Fruit fly (Drosophila melanogaster) whole organism, wandering third instar larva: ENCODE data around the gene CG6126.

Source experiments
- Abd-B ChIP-seq: fragments of >200 bp; optimal IDR thresholded peaks from 2 replicates; lab custom pipeline; 2017; ENCODE audit warnings: missing biosample characterization, missing genetic modification characterization
- CG32264 ChIP-seq: fragments of 200-800 bp; sonication (Bioruptor generic); optimal IDR thresholded peaks from 2 replicates; lab custom pipeline; 2016; ENCODE audit warnings: missing biosample characterization, missing genetic modification characterization
- CG9705 ChIP-seq: fragments of 200-800 bp; sonication (Bioruptor generic); optimal IDR thresholded peaks from 2 replicates; lab custom pipeline; 2018; ENCODE audit warnings: missing biosample characterization, mild to moderate bottlenecking, missing genetic modification characterization
- CrebA ChIP-seq: fragments of 200-800 bp; sonication (Bioruptor generic); optimal IDR thresholded peaks from 2 replicates; lab custom pipeline; 2016; ENCODE audit warnings: missing biosample characterization, mild to moderate bottlenecking, missing genetic modification characterization, borderline replicate concordance
- Dfd ChIP-seq: fragments of >200 bp; optimal IDR thresholded peaks from 2 replicates; lab custom pipeline; 2017; ENCODE audit warnings: missing biosample characterization, missing genetic modification characterization
- Dif ChIP-seq: fragments of 200-275, 200-300 bp; sonication (Bioruptor generic); optimal IDR thresholded peaks from 2 replicates; lab custom pipeline; 2018; ENCODE audit warnings: missing biosample characterization, missing genetic modification characterization; ENCODE audit not compliant: partially characterized antibody
- GATAd ChIP-seq: sonication (Bioruptor generic); optimal IDR thresholded peaks from 2 replicates; lab custom pipeline; 2016; ENCODE audit warnings: missing biosample characterization, missing genetic modification characterization
- HLH106 ChIP-seq: fragments of 200-800 bp; optimal IDR thresholded peaks from 3 replicates; lab custom pipeline; 2019; ENCODE audit warnings: missing biosample characterization, mild to moderate bottlenecking, missing genetic modification characterization, moderate library complexity
- Hnf4 ChIP-seq: fragments of 200-800 bp; sonication (Bioruptor generic); optimal IDR thresholded peaks from 2 replicates; lab custom pipeline; 2016; ENCODE audit warnings: missing biosample characterization, mild to moderate bottlenecking, missing genetic modification characterization
- Hr78 ChIP-seq: fragments of >200 bp; optimal IDR thresholded peaks from 2 replicates; lab custom pipeline; 2017; ENCODE audit warnings: missing biosample characterization, missing genetic modification characterization
- Hr83 ChIP-seq: fragments of 200-300 bp; sonication (Bioruptor generic); optimal IDR thresholded peaks from 2 replicates; lab custom pipeline; 2016; ENCODE audit warnings: missing biosample characterization, mild to moderate bottlenecking, missing genetic modification characterization, moderate library complexity; ENCODE audit not compliant: poor library complexity, severe bottlenecking
- Jra ChIP-seq: sonication (Bioruptor generic); optimal IDR thresholded peaks from 2 replicates; lab custom pipeline; 2016; ENCODE audit warnings: missing biosample characterization, missing genetic modification characterization
- Mio ChIP-seq: sonication (Bioruptor generic); optimal IDR thresholded peaks from 2 replicates; lab custom pipeline; 2016; ENCODE audit warnings: missing biosample characterization, missing genetic modification characterization
- Myc ChIP-seq: fragments of >200 bp; optimal IDR thresholded peaks from 2 replicates; lab custom pipeline; 2017
- N ChIP-seq: fragments of >200 bp; optimal IDR thresholded peaks from 2 replicates; lab custom pipeline; 2018; ENCODE audit warnings: missing biosample characterization, missing external identifiers, missing genetic modification characterization
- OdsH ChIP-seq: fragments of 200-800 bp; sonication (Bioruptor generic); optimal IDR thresholded peaks from 2 replicates; lab custom pipeline; 2016; ENCODE audit warnings: missing biosample characterization, mild to moderate bottlenecking, missing genetic modification characterization
- Rel ChIP-seq, 2 experiments: fragments of 200-800 bp; sonication (Bioruptor generic) in 1 of 2; optimal IDR thresholded peaks; 2 replicates in 1 of 2; 3 replicates in 1 of 2; lab custom pipeline; 2016 to 2019; ENCODE audit warnings: mild to moderate bottlenecking in 2 of 2, missing biosample characterization in 2 of 2, missing genetic modification characterization in 2 of 2, moderate library complexity in 1 of 2
- Sp1 ChIP-seq: fragments of 200-800 bp; sonication (Bioruptor generic); optimal IDR thresholded peaks from 3 replicates; lab custom pipeline; 2019; ENCODE audit warnings: missing biosample characterization, mild to moderate bottlenecking, missing genetic modification characterization, moderate library complexity
- Vsx2 ChIP-seq: fragments of 200-300, 225-300 bp; sonication (Bioruptor generic); optimal IDR thresholded peaks from 2 replicates; lab custom pipeline; 2018; ENCODE audit warnings: missing biosample characterization, missing genetic modification characterization; ENCODE audit not compliant: partially characterized antibody
- br ChIP-seq: fragments of 200-800 bp; sonication (Bioruptor generic); optimal IDR thresholded peaks from 2 replicates; lab custom pipeline; 2016; ENCODE audit warnings: missing biosample characterization, missing genetic modification characterization
- brk ChIP-seq: fragments of 200-800 bp; sonication (Bioruptor generic); optimal IDR thresholded peaks from 2 replicates; lab custom pipeline; 2016; ENCODE audit warnings: missing biosample characterization, mild to moderate bottlenecking, missing genetic modification characterization
- dl ChIP-seq, 2 experiments: fragments of 175-275, 200-275 bp in 1 of 2; fragments of 200-275 bp in 1 of 2; sonication (Bioruptor generic); optimal IDR thresholded peaks; lab custom pipeline; 2018; ENCODE audit warnings: mild to moderate bottlenecking in 2 of 2, missing biosample characterization in 2 of 2, missing genetic modification characterization in 2 of 2, moderate library complexity in 2 of 2; ENCODE audit not compliant: partially characterized antibody in 2 of 2, insufficient read depth in 1 of 2
- dmrt93B ChIP-seq: fragments of 200-800 bp; sonication (Bioruptor generic); optimal IDR thresholded peaks from 2 replicates; lab custom pipeline; 2018; ENCODE audit warnings: missing biosample characterization, mild to moderate bottlenecking, missing genetic modification characterization
- dsf ChIP-seq: sonication (Bioruptor generic); optimal IDR thresholded peaks from 2 replicates; lab custom pipeline; 2016; ENCODE audit warnings: missing biosample characterization, missing genetic modification characterization, borderline replicate concordance
- ey ChIP-seq: fragments of 200-800 bp; sonication (Bioruptor generic); optimal IDR thresholded peaks from 2 replicates; lab custom pipeline; 2016; ENCODE audit warnings: missing biosample characterization, missing genetic modification characterization
- foxo ChIP-seq, 2 experiments: fragments of 200-800 bp; sonication (Bioruptor generic); optimal IDR thresholded peaks; 2 replicates in 1 of 2; 3 replicates in 1 of 2; lab custom pipeline; 2016 to 2017; ENCODE audit warnings: missing biosample characterization in 2 of 2, missing genetic modification characterization in 2 of 2
- fru ChIP-seq: fragments of 200-800 bp; sonication (Bioruptor generic); optimal IDR thresholded peaks from 3 replicates; lab custom pipeline; 2016; ENCODE audit warnings: missing biosample characterization, mild to moderate bottlenecking, missing genetic modification characterization
- h ChIP-seq: fragments of 200-800 bp; sonication (Bioruptor generic); optimal IDR thresholded peaks from 3 replicates; lab custom pipeline; 2016; ENCODE audit warnings: missing biosample characterization, mild to moderate bottlenecking, missing genetic modification characterization
- jim ChIP-seq: fragments of 175-275, 200-325 bp; sonication (Bioruptor generic); optimal IDR thresholded peaks from 2 replicates; lab custom pipeline; 2016; ENCODE audit warnings: missing biosample characterization, mild to moderate bottlenecking, missing genetic modification characterization
- lola ChIP-seq: fragments of >200 bp; optimal IDR thresholded peaks from 2 replicates; lab custom pipeline; 2017; ENCODE audit warnings: missing biosample characterization, missing genetic modification characterization
- pan ChIP-seq: fragments of >200 bp; optimal IDR thresholded peaks from 2 replicates; lab custom pipeline; 2017
- psq ChIP-seq: fragments of 200-800 bp; sonication (Bioruptor generic); optimal IDR thresholded peaks from 3 replicates; lab custom pipeline; 2017; ENCODE audit warnings: missing biosample characterization, mild to moderate bottlenecking, missing genetic modification characterization, moderate library complexity
- rgr ChIP-seq: fragments of 200-800 bp; sonication (Bioruptor generic); optimal IDR thresholded peaks from 3 replicates; lab custom pipeline; 2016; ENCODE audit warnings: missing biosample characterization, mild to moderate bottlenecking, missing genetic modification characterization
- sage ChIP-seq: fragments of 200-800 bp; sonication (Bioruptor generic); optimal IDR thresholded peaks from 2 replicates; lab custom pipeline; 2016; ENCODE audit warnings: missing biosample characterization, mild to moderate bottlenecking, missing genetic modification characterization
- sv ChIP-seq: fragments of 200-800 bp; sonication (Bioruptor generic); optimal IDR thresholded peaks from 3 replicates; lab custom pipeline; 2016; ENCODE audit warnings: missing biosample characterization, missing genetic modification characterization
- tai ChIP-seq: sonication (Bioruptor generic); optimal IDR thresholded peaks from 2 replicates; lab custom pipeline; 2016; ENCODE audit warnings: missing biosample characterization, missing genetic modification characterization
- usp ChIP-seq: fragments of >200 bp; optimal IDR thresholded peaks from 2 replicates; lab custom pipeline; 2017; ENCODE audit warnings: missing biosample characterization, missing genetic modification characterization
- woc ChIP-seq: sonication (Bioruptor generic); optimal IDR thresholded peaks from 2 replicates; lab custom pipeline; 2016; ENCODE audit warnings: missing biosample characterization, mild to moderate bottlenecking, missing genetic modification characterization

The CG6126 gene

dm6 chr3R:16208106-16208780, 5.4 kb upstream of the CG6126 start:
- TF ChIP-seq tai (GFP tag; lab: Kevin White, UChicago) (no peak), sage (peak; percentile 59), Abd-B (no peak), Mio (GFP tag; lab: Kevin White, UChicago) (no peak), CG32264 (GFP tag; lab: Kevin White, UChicago) (no peak), Dif (GFP tag; lab: Kevin White, UChicago) (peak; percentile 55), br (GFP tag; lab: Kevin White, UChicago) (peak; percentile 53), Vsx2 (peak; percentile 86), Hr83 (no peak), CrebA (peak; percentile 94), dl (GFP tag; optimal IDR thresholded peaks at IDR 0.05; lab: Kevin White, UChicago; ENCODE audit: insufficient read depth in 1 of 2, partially characterized antibody in 2 of 2) (peak; percentile 12 to 54), brk (GFP tag; lab: Kevin White, UChicago) (peak; percentile 69), Myc (lab: Kevin White, UChicago) (no peak), h (GFP tag; lab: Kevin White, UChicago) (no peak), Sp1 (GFP tag; lab: Kevin White, UChicago) (peak; percentile 78), dmrt93B (GFP tag; lab: Kevin White, UChicago) (peak; percentile 14), jim (GFP tag; lab: Kevin White, UChicago) (peak; percentile 81), woc (GFP tag; lab: Kevin White, UChicago) (no peak), N (GFP tag; lab: Kevin White, UChicago) (no peak), CG9705 (GFP tag; lab: Kevin White, UChicago) (no peak), pan (lab: Kevin White, UChicago) (no peak), fru (GFP tag; lab: Kevin White, UChicago) (no peak), Hnf4 (peak; percentile 22), Rel (GFP tag; optimal IDR thresholded peaks at IDR 0.05; lab: Kevin White, UChicago) (peak; percentile 76), Rel (tag; optimal IDR thresholded peaks at IDR 0.05; lab: Kevin White, UChicago) (peak; percentile 77), dsf (GFP tag; lab: Kevin White, UChicago) (no peak), ey (GFP tag; lab: Kevin White, UChicago) (peak; percentile 2), Dfd (GFP tag; lab: Kevin White, UChicago) (no peak), Hr78 (GFP tag; lab: Kevin White, UChicago) (no peak), sv (GFP tag; lab: Kevin White, UChicago) (no peak), rgr (GFP tag; lab: Kevin White, UChicago) (peak; percentile 34), usp (GFP tag; lab: Kevin White, UChicago) (no peak), GATAd (GFP tag; lab: Kevin White, UChicago) (no peak), lola (GFP tag; lab: Kevin White, UChicago) (no peak), foxo (GFP tag; optimal IDR thresholded peaks at IDR 0.05; lab: Kevin White, UChicago) (peak in 1 of 2 experiments; percentile 56), OdsH (GFP tag; lab: Kevin White, UChicago) (no peak), Jra (GFP tag; lab: Kevin White, UChicago) (no peak), psq (GFP tag; lab: Kevin White, UChicago) (peak; percentile 90), HLH106 (tag; lab: Kevin White, UChicago) (peak; percentile 36)

dm6 chr3R:16207074-16207609, 4.3 kb upstream of the CG6126 start:
- TF ChIP-seq CrebA (peak; percentile 93), foxo (GFP tag; optimal IDR thresholded peaks at IDR 0.05; lab: Kevin White, UChicago) (peak; percentile 16 to 17), Mio (GFP tag; lab: Kevin White, UChicago) (no peak), OdsH (GFP tag; lab: Kevin White, UChicago) (peak; percentile 28), CG32264 (GFP tag; lab: Kevin White, UChicago) (peak; percentile 51), br (GFP tag; lab: Kevin White, UChicago) (peak; percentile 77), brk (GFP tag; lab: Kevin White, UChicago) (peak; percentile 90), N (GFP tag; lab: Kevin White, UChicago) (no peak), Hr83 (peak; percentile 66), woc (GFP tag; lab: Kevin White, UChicago) (peak; percentile 44), Abd-B (no peak), tai (GFP tag; lab: Kevin White, UChicago) (peak; percentile 66), Dif (GFP tag; lab: Kevin White, UChicago) (peak; percentile 51), Hr78 (GFP tag; lab: Kevin White, UChicago) (no peak), lola (GFP tag; lab: Kevin White, UChicago) (no peak), rgr (GFP tag; lab: Kevin White, UChicago) (peak; percentile 37), CG9705 (GFP tag; lab: Kevin White, UChicago) (peak; percentile 14), ey (GFP tag; lab: Kevin White, UChicago) (no peak), psq (GFP tag; lab: Kevin White, UChicago) (peak; percentile 70), Rel (GFP tag; optimal IDR thresholded peaks at IDR 0.05; lab: Kevin White, UChicago) (peak; percentile 59), Rel (tag; optimal IDR thresholded peaks at IDR 0.05; lab: Kevin White, UChicago) (peak; percentile 75), Dfd (GFP tag; lab: Kevin White, UChicago) (peak; percentile 52), usp (GFP tag; lab: Kevin White, UChicago) (no peak), Hnf4 (peak; percentile 63), sage (peak; percentile 29), GATAd (GFP tag; lab: Kevin White, UChicago) (no peak), Sp1 (GFP tag; lab: Kevin White, UChicago) (peak; percentile 41), dsf (GFP tag; lab: Kevin White, UChicago) (no peak), jim (GFP tag; lab: Kevin White, UChicago) (peak; percentile 24), Jra (GFP tag; lab: Kevin White, UChicago) (peak; percentile 44), fru (GFP tag; lab: Kevin White, UChicago) (peak; percentile 10), Myc (lab: Kevin White, UChicago) (no peak), dl (GFP tag; optimal IDR thresholded peaks at IDR 0.05; lab: Kevin White, UChicago; ENCODE audit: insufficient read depth in 1 of 2, partially characterized antibody in 2 of 2) (peak in 1 of 2 experiments; percentile 13), HLH106 (tag; lab: Kevin White, UChicago) (peak; percentile 0), h (GFP tag; lab: Kevin White, UChicago) (peak; percentile 77), dmrt93B (GFP tag; lab: Kevin White, UChicago) (peak; percentile 35), sv (GFP tag; lab: Kevin White, UChicago) (no peak), pan (lab: Kevin White, UChicago) (no peak), Vsx2 (peak; percentile 46)
